Fruit fly (Drosophila melanogaster): Measurements from ENCODE around the gene CG17195.

The CG17195 gene

dm6 chr3R:25760190-25760589 is 16.8 kb downstream of the CG17195 start:
- TF ChIP-seq CG8478 (optimal IDR thresholded peaks at IDR 0.05): no peak
- TF ChIP-seq CTCF (optimal IDR thresholded peaks at IDR 0.05): no peak

DNA sequence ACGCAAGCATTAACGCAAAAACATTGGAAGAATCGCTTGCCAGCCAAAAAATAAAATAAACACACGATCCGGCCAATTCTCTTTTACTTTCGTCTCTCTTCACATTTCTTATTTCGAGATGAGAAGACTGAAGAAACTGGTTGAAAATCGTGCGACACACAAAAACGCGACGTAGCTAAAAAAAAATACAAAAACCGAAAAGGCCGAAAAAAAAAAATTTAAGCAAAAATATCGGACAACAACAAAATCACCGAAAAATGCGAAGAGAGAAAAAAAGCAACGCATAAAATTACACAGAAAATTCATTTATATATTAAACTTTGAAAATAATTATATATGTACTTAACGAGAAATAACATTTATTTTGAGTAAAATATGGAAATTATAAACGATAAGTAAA is 17.6 kb downstream of the CG17195 start:
- no peak for TF ChIP-seq CG8478 (optimal IDR thresholded peaks at IDR 0.05)
- TF ChIP-seq CTCF (optimal IDR thresholded peaks at IDR 0.05): no peak

- TF ChIP-seq CTCF (optimal IDR thresholded peaks at IDR 0.05) (no peak), CG8478 (optimal IDR thresholded peaks at IDR 0.05) (no peak)
Observed at dm6 chr3R:25755864-25756507, 21.0 kb downstream of the CG17195 start.

DNA sequence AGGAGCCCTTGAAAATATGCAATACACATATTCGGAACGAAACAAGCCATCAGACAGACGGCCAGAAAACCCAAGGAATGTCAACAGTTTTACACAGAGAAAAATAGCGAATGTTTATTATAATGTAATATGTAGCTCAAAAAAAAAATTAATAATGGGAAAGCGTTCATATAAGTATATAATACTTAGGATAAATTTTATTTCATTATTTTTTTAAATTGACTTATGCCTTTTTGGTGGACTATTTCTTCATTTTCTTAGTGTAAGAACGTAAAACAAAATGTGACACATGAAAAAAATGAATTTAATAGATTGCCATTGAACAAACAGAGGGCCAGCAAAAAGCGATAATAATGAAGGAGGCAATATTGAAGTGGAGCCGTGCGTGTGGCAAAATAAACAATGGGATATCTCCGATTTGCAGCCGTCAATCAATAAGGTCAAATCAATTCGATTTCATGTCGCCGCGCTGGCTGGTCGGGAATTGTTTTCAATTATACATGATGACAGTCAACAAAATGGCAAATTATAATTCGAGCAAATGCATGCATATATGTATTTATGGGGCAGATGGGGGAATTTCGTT is 22.1 kb downstream of the CG17195 start:
- TF ChIP-seq CG8478 (optimal IDR thresholded peaks at IDR 0.05) (no peak), CTCF (optimal IDR thresholded peaks at IDR 0.05) (no peak)

DNA sequence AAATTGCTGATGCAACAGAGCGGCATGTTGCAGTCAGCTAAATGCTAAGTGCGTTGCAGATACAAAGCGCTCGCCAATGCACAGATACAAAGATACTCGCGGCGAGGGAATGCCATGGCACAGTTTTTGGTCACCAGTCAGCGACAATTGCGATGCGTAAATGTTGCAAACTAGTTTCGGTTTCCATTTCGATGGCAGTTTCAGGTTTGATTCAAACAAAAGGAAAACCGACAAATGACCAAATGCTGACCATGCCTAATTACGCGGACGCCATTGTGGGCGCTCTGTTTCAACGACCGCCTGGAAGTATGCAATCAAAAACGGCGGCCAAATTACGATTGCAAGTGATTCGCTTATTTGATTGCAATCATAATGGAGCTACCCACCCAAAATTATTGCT is 23.2 kb downstream of the CG17195 start:
- TF ChIP-seq CG8478 (optimal IDR thresholded peaks at IDR 0.05) (no peak), CTCF (optimal IDR thresholded peaks at IDR 0.05) (no peak)

DNA sequence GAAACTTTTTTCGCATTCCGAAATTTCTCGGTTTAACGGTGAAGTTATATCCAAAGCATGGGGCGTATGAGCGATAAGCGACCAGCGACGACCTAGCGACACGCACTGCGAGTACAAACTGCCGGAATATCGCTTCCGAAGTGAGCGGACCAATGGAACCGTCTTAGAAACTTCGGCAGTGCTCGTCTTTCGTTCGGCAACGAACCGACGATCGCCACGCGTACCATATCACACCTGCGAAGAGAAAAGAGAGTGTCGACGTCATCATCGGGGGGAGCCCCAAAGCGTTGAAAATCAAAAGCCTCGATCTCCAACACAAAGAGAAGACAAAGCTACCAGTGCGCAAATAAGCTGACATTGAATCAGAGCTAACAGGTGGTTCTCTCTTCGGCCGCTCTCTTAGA is 36.6 kb downstream of the CG17195 start, which contains the start of gene LpR2:
Gene LpR2 (minus strand): TSS at position 118 of the 404 bp plus-strand sequence.
- TF ChIP-seq CTCF (optimal IDR thresholded peaks at IDR 0.05) (no peak), CG8478 (optimal IDR thresholded peaks at IDR 0.05) (no peak)

DNA sequence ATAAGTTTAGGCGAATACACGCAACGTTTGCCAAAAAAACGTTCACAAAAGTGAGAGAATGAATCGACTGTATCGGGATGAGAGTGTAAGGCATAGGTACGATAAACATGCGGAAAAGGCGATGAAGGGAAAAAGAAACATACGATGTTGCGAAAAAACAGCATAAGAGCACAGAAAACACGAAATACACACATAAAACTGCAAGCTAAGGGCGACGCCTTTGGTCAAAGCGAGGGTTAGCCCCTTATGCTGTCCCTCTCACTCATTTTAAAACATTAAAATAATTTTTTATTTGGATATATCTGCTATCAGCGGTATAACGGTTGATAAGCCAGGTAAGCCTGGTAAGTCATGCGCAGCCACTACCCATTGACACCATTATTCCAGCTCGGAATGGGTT is 37.3 kb downstream of the CG17195 start:
- TF ChIP-seq CG8478 (optimal IDR thresholded peaks at IDR 0.05): no peak
- no peak for TF ChIP-seq CTCF (optimal IDR thresholded peaks at IDR 0.05)

- TF ChIP-seq CG8478 (optimal IDR thresholded peaks at IDR 0.05) (no peak), CTCF (optimal IDR thresholded peaks at IDR 0.05) (no peak)
Observed at dm6 chr3R:25737735-25738371, 39.1 kb downstream of the CG17195 start.

- TF ChIP-seq CTCF (optimal IDR thresholded peaks at IDR 0.05) (no peak), CG8478 (optimal IDR thresholded peaks at IDR 0.05) (no peak)
Observed at dm6 chr3R:25735801-25736068, 41.3 kb downstream of the CG17195 start.

- TF ChIP-seq CG8478 (optimal IDR thresholded peaks at IDR 0.05): no peak
- no peak for TF ChIP-seq CTCF (optimal IDR thresholded peaks at IDR 0.05)
Observed at dm6 chr3R:25734967-25735800, 41.8 kb downstream of the CG17195 start.
